Worm (Caenorhabditis elegans) whole organism, L4/young adult: ENCODE data around the gene drd-10.

Experiments used
- W03F9.2 ChIP-seq: fragments of 150-350 bp; optimal IDR thresholded peaks from 2 replicates; lab custom pipeline; 2014; ENCODE audit warnings: missing biosample characterization, missing genetic modification characterization
- dao-5 ChIP-seq: sonication (generic microtip); optimal IDR thresholded peaks from 2 replicates; lab custom pipeline; 2016; ENCODE audit warnings: missing genotype, missing genetic modification characterization, moderate library complexity, missing compliant biosample characterization
- him-1 ChIP-seq: sonication (generic microtip); optimal IDR thresholded peaks from 2 replicates; lab custom pipeline; 2016; ENCODE audit warnings: missing genotype, missing genetic modification reagents, missing genetic modification characterization, missing compliant biosample characterization

Gene drd-10

ce11 chrV:7003850-7004249 lies 3.6 kb upstream of the drd-10 start, which contains the start of gene srab-4:
Gene srab-4 (plus strand): TSS chrV:7004150.
- TF ChIP-seq him-1 (tag; lab: Kevin White, UChicago), result no peak
- no peak for TF ChIP-seq W03F9.2
- no peak for TF ChIP-seq dao-5 (tag; lab: Kevin White, UChicago)

- TF ChIP-seq him-1 (tag; lab: Kevin White, UChicago) (no peak), dao-5 (tag; lab: Kevin White, UChicago) (no peak), W03F9.2 (no peak)
Measured at ce11 chrV:7005964-7006363, 1.4 kb upstream of the drd-10 start, which contains the start of gene spig-10. Gene spig-10 (plus strand): TSS chrV:7006264.

- TF ChIP-seq him-1 (tag; lab: Kevin White, UChicago), result no peak
Measured at ce11 chrV:7009461-7009860, 2.1 kb downstream of the drd-10 start, which contains the start of gene C33G8.2. Gene C33G8.2 (plus strand): TSS chrV:7009761.

- TF ChIP-seq dao-5 (tag; lab: Kevin White, UChicago) (no peak), W03F9.2 (no peak)
Measured at ce11 chrV:7012617-7013016, 5.2 kb downstream of the drd-10 start, which contains the start of gene srw-127. Gene srw-127 (plus strand): TSS chrV:7012917.

ce11 chrV:7015872-7016271 lies 8.5 kb downstream of the drd-10 start, which contains the start of gene C33G8.13:
Gene C33G8.13 (minus strand): TSS chrV:7015972.
- TF ChIP-seq him-1 (tag; lab: Kevin White, UChicago) (no peak), dao-5 (tag; lab: Kevin White, UChicago) (no peak), W03F9.2 (no peak)

- TF ChIP-seq W03F9.2 (no peak), him-1 (tag; lab: Kevin White, UChicago) (no peak), dao-5 (tag; lab: Kevin White, UChicago) (no peak)
Measured at ce11 chrV:7017059-7017458, 9.7 kb downstream of the drd-10 start, which contains the start of gene srsx-32. Gene srsx-32 (plus strand): TSS chrV:7017359.

- TF ChIP-seq dao-5 (tag; lab: Kevin White, UChicago), result no peak
- TF ChIP-seq him-1 (tag; lab: Kevin White, UChicago), result no peak
- TF ChIP-seq W03F9.2, result no peak
Measured at ce11 chrV:7021772-7022171, 14.4 kb downstream of the drd-10 start, which contains the start of gene F20A1.4. Gene F20A1.4 (minus strand): TSS chrV:7021872.

ce11 chrV:7022981-7023380 lies 15.6 kb downstream of the drd-10 start:
- TF ChIP-seq him-1 (tag; lab: Kevin White, UChicago) (no peak), dao-5 (tag; lab: Kevin White, UChicago) (no peak), W03F9.2 (no peak)

- TF ChIP-seq W03F9.2 (no peak), him-1 (tag; lab: Kevin White, UChicago) (no peak), dao-5 (tag; lab: Kevin White, UChicago) (no peak)
Measured at ce11 chrV:7027055-7027454, 19.6 kb downstream of the drd-10 start, which contains the start of gene F20A1.6. Gene F20A1.6 (minus strand): TSS chrV:7027155.

ce11 chrV:7036475-7036874 lies 29.1 kb downstream of the drd-10 start, which contains the start of gene twk-11:
Gene twk-11 (minus strand): TSS chrV:7036575.
- TF ChIP-seq dao-5 (tag; lab: Kevin White, UChicago), result no peak
- no peak for TF ChIP-seq him-1 (tag; lab: Kevin White, UChicago)
- TF ChIP-seq W03F9.2, result no peak

ce11 chrV:7046005-7046404 lies 38.6 kb downstream of the drd-10 start, which contains the start of gene F20A1.2:
Gene F20A1.2 (plus strand): TSS chrV:7046305.
- no peak for TF ChIP-seq him-1 (tag; lab: Kevin White, UChicago)
- TF ChIP-seq dao-5 (tag; lab: Kevin White, UChicago), result no peak
- no peak for TF ChIP-seq W03F9.2

- TF ChIP-seq W03F9.2, result no peak
- TF ChIP-seq dao-5 (tag; lab: Kevin White, UChicago), result no peak
- no peak for TF ChIP-seq him-1 (tag; lab: Kevin White, UChicago)
Measured at ce11 chrV:7047512-7047911, 40.1 kb downstream of the drd-10 start, which contains the start of gene F20A1.8. Gene F20A1.8 (minus strand): TSS chrV:7047612.

- TF ChIP-seq dao-5 (tag; lab: Kevin White, UChicago), result no peak
- no peak for TF ChIP-seq W03F9.2
- TF ChIP-seq him-1 (tag; lab: Kevin White, UChicago), result no peak
Measured at ce11 chrV:7050153-7050552, 42.7 kb downstream of the drd-10 start.

- no peak for TF ChIP-seq dao-5 (tag; lab: Kevin White, UChicago)
- TF ChIP-seq W03F9.2, result no peak
- no peak for TF ChIP-seq him-1 (tag; lab: Kevin White, UChicago)
Measured at ce11 chrV:7051133-7051765, 43.8 kb downstream of the drd-10 start, which contains the start of the genes tofu-2 and spig-1. Gene tofu-2 (minus strand): TSS chrV:7051248. Gene spig-1 (plus strand): TSS chrV:7051715.
